Worm (Caenorhabditis elegans): ENCODE data around the gene swp-1.

swp-1 gene

ce11 chrIII:5678935-5679334, 26.4 kb downstream of the swp-1 start, which contains the start of the genes ska-3 and rps-12 (continued):
- peak; percentile 48 for TF ChIP-seq syd-9 (tag; optimal IDR thresholded peaks at IDR 0.05)
- TF ChIP-seq ref-2 (tag; optimal IDR thresholded peaks at IDR 0.05): peak; percentile 90
- peak; percentile 64 for TF ChIP-seq ceh-30 (tag; optimal IDR thresholded peaks at IDR 0.05)
- TF ChIP-seq unc-55 (GFP tag; optimal IDR thresholded peaks at IDR 0.05): peak; percentile 74
- peak; percentile 35 for TF ChIP-seq C08G9.2 (tag; optimal IDR thresholded peaks at IDR 0.05)
- TF ChIP-seq mec-3 (tag; optimal IDR thresholded peaks at IDR 0.05; ENCODE audit: borderline replicate concordance): no peak
- TF ChIP-seq ceh-45 (GFP tag; IDR thresholded peaks at IDR 0.05): no peak
- no peak for TF ChIP-seq hlh-15 (tag; optimal IDR thresholded peaks at IDR 0.05)
- no peak for TF ChIP-seq che-1 (tag; optimal IDR thresholded peaks at IDR 0.05)
- no peak for TF ChIP-seq nhr-232 (tag; optimal IDR thresholded peaks at IDR 0.05)
- TF ChIP-seq tbx-7 (tag; optimal IDR thresholded peaks at IDR 0.05): peak; percentile 41
- no peak for TF ChIP-seq hlh-6 (tag; optimal IDR thresholded peaks at IDR 0.05)
- peak; percentile 74 for TF ChIP-seq unc-86 (tag; optimal IDR thresholded peaks at IDR 0.05)
- TF ChIP-seq npax-4 (tag; optimal IDR thresholded peaks at IDR 0.05): no peak
- TF ChIP-seq pax-1 (tag; optimal IDR thresholded peaks at IDR 0.05): peak; percentile 93
- peak; percentile 56 for TF ChIP-seq madf-2 (tag; optimal IDR thresholded peaks at IDR 0.05)
- TF ChIP-seq dmd-4 (tag; optimal IDR thresholded peaks at IDR 0.05; ENCODE audit: borderline replicate concordance): peak; percentile 67
- TF ChIP-seq pros-1 (tag; optimal IDR thresholded peaks at IDR 0.05): peak; percentile 74
- TF ChIP-seq ceh-6 (GFP tag; optimal IDR thresholded peaks at IDR 0.05): no peak
- no peak for TF ChIP-seq unc-3 (GFP tag; conservative IDR thresholded peaks at IDR 0.05)
- TF ChIP-seq unc-3 (tag; optimal IDR thresholded peaks at IDR 0.05): peak; percentile 56
- TF ChIP-seq F13H6.1 (tag; optimal IDR thresholded peaks at IDR 0.05): peak; percentile 21
- peak; percentile 70 for TF ChIP-seq hlh-30 (tag; optimal IDR thresholded peaks at IDR 0.05; ENCODE audit: insufficient read depth)
- TF ChIP-seq unc-42 (tag; optimal IDR thresholded peaks at IDR 0.05): peak; percentile 87
- TF ChIP-seq Y22D7AL.16 (tag; optimal IDR thresholded peaks at IDR 0.05): no peak
- TF ChIP-seq ceh-31 (tag; optimal IDR thresholded peaks at IDR 0.05): peak; percentile 89
- peak; percentile 58 for TF ChIP-seq pat-9 (tag; optimal IDR thresholded peaks at IDR 0.05)
- TF ChIP-seq tbx-2 (tag; optimal IDR thresholded peaks at IDR 0.05): peak; percentile 94
- TF ChIP-seq K02D7.2 (tag; optimal IDR thresholded peaks at IDR 0.05): no peak
- TF ChIP-seq sox-2 (GFP tag; IDR thresholded peaks at IDR 0.05): peak; percentile 24; the same call in 1 of the 2 replicates
- TF ChIP-seq ceh-9 (tag; optimal IDR thresholded peaks at IDR 0.05): no peak
- peak; percentile 28 for TF ChIP-seq sdc-2 (tag; optimal IDR thresholded peaks at IDR 0.05)
- peak; percentile 78 for TF ChIP-seq ztf-16 (tag; optimal IDR thresholded peaks at IDR 0.05)
- no peak for TF ChIP-seq elt-4 (tag; optimal IDR thresholded peaks at IDR 0.05)
- no peak for TF ChIP-seq pag-3 (tag; optimal IDR thresholded peaks at IDR 0.05; ENCODE audit: borderline replicate concordance)
- no peak for TF ChIP-seq ceh-24 (tag; optimal IDR thresholded peaks at IDR 0.05)
- TF ChIP-seq hlh-8 (tag; optimal IDR thresholded peaks at IDR 0.05): peak; percentile 43
- no peak for TF ChIP-seq lim-6 (tag; optimal IDR thresholded peaks at IDR 0.05)
- TF ChIP-seq K09A11.1 (tag; optimal IDR thresholded peaks at IDR 0.05; ENCODE audit: insufficient read depth): peak; percentile 52
- peak; percentile 94 for TF ChIP-seq ceh-18 (tag; optimal IDR thresholded peaks at IDR 0.05)
- TF ChIP-seq C38D4.7 (GFP tag; optimal IDR thresholded peaks at IDR 0.05): no peak
- no peak for TF ChIP-seq fkh-6 (tag; optimal IDR thresholded peaks at IDR 0.05)
- no peak for TF ChIP-seq zip-5 (tag; optimal IDR thresholded peaks at IDR 0.05)
- TF ChIP-seq rnt-1 (tag; optimal IDR thresholded peaks at IDR 0.05): peak; percentile 87
- no peak for TF ChIP-seq ahr-1 (tag; optimal IDR thresholded peaks at IDR 0.05)
- TF ChIP-seq nhr-11 (tag; optimal IDR thresholded peaks at IDR 0.05): peak; percentile 78

All from whole organism, late embryonic.